In genomic region chr3R:20949749-20950676, dm6 we compare ENCODE assay signal across 1 fruit fly cellular context.
TF ChIP-seq lines count a peak whose summit lies in the region.

No protein-coding gene starts in this region.

TF ChIP-seq in whole organism, embryonic, 481 proteins besides CTCF, POLR2A, EP300 and RAD21 (continued from another document and continues in another):
- TF ChIP-seq CG8388 (GFP tag; optimal IDR thresholded peaks at IDR 0.05; lab: Kevin White, UChicago) (peak; percentile 22), Dek (tag; optimal IDR thresholded peaks at IDR 0.05; lab: Kevin White, UChicago) (peak; percentile 21), CG4820 (GFP tag; optimal IDR thresholded peaks at IDR 0.05; lab: Kevin White, UChicago) (peak; percentile 2), NK7.1 (GFP tag; optimal IDR thresholded peaks at IDR 0.05; lab: Kevin White, UChicago) (no peak), H15 (GFP tag; IDR thresholded peaks at IDR 0.05; lab: Robert Waterston, UW) (no peak), Dref (GFP tag; IDR thresholded peaks at IDR 0.05; lab: Robert Waterston, UW) (no peak), Dbx (GFP tag; IDR thresholded peaks at IDR 0.05; lab: Robert Waterston, UW) (0 out of 3 replicates have a peak, but pooled peaks have one; percentile 50), CG42726 (GFP tag; IDR thresholded peaks at IDR 0.05; lab: Robert Waterston, UW; ENCODE audit: partially characterized antibody) (no peak), gsb-n (tag; optimal IDR thresholded peaks at IDR 0.05; lab: Kevin White, UChicago) (peak; percentile 36), br (optimal IDR thresholded peaks at IDR 0.05; lab: Kevin White, UChicago) (no peak), CG16813 (GFP tag; IDR thresholded peaks at IDR 0.05; lab: Robert Waterston, UW; ENCODE audit: partially characterized antibody) (no peak), CG11085 (GFP tag; IDR thresholded peaks at IDR 0.05; lab: Robert Waterston, UW) (no peak), MTF-1 (GFP tag; optimal IDR thresholded peaks at IDR 0.05; lab: Kevin White, UChicago; ENCODE audit: borderline replicate concordance) (no peak), CG16815 (GFP tag; optimal IDR thresholded peaks at IDR 0.05; lab: Kevin White, UChicago) (no peak), CG17385 (GFP tag; optimal IDR thresholded peaks at IDR 0.05; lab: Kevin White, UChicago) (peak; percentile 45), Hr51 (GFP tag; optimal IDR thresholded peaks at IDR 0.05; lab: Kevin White, UChicago) (peak in 1 of 2 experiments; percentile 71), CG2120 (GFP tag; optimal IDR thresholded peaks at IDR 0.05; lab: Kevin White, UChicago) (no peak), Blimp-1 (GFP tag; optimal IDR thresholded peaks at IDR 0.05; lab: Kevin White, UChicago) (no peak), CG30431 (GFP tag; optimal IDR thresholded peaks at IDR 0.05; lab: Kevin White, UChicago) (no peak), CG12219 (GFP tag; optimal IDR thresholded peaks at IDR 0.05; lab: Kevin White, UChicago) (no peak), CG14710 (tag; optimal IDR thresholded peaks at IDR 0.05; lab: Kevin White, UChicago) (peak; percentile 8), sisA (GFP tag; IDR thresholded peaks at IDR 0.05; lab: Robert Waterston, UW) (no peak), CG10274 (GFP tag; optimal IDR thresholded peaks at IDR 0.05; lab: Kevin White, UChicago) (no peak), CG14050 (GFP tag; IDR thresholded peaks at IDR 0.05; lab: Robert Waterston, UW) (no peak), eve (GFP tag; optimal IDR thresholded peaks at IDR 0.05; lab: Kevin White, UChicago) (peak in 1 of 2 experiments; percentile 75), Trl (optimal IDR thresholded peaks at IDR 0.05; lab: Kevin White, UChicago) (no peak), Trl (GFP tag; optimal IDR thresholded peaks at IDR 0.05; lab: Kevin White, UChicago) (no peak), Ets65A (GFP tag; lab: Kevin White, UChicago) (no peak), sd (tag; optimal IDR thresholded peaks at IDR 0.05; lab: Kevin White, UChicago) (no peak), Mad (GFP tag; optimal IDR thresholded peaks at IDR 0.05; lab: Kevin White, UChicago) (no peak), gce (GFP tag; IDR thresholded peaks at IDR 0.05; lab: Robert Waterston, UW) (no peak), Adf1 (GFP tag; IDR thresholded peaks at IDR 0.05; lab: Robert Waterston, UW) (no peak), CG2712 (tag; optimal IDR thresholded peaks at IDR 0.05; lab: Kevin White, UChicago) (peak; percentile 63), mam (GFP tag; optimal IDR thresholded peaks at IDR 0.05; lab: Kevin White, UChicago) (peak; percentile 11), ssp (GFP tag; IDR thresholded peaks at IDR 0.05; lab: Robert Waterston, UW) (no peak), D (optimal IDR thresholded peaks at IDR 0.05; lab: Kevin White, UChicago) (no peak), D (GFP tag; optimal IDR thresholded peaks at IDR 0.05; lab: Kevin White, UChicago) (no peak), CG11456 (GFP tag; IDR thresholded peaks at IDR 0.05; lab: Robert Waterston, UW) (0 out of 3 replicates have a peak, but pooled peaks have one; percentile 18), odd (GFP tag; optimal IDR thresholded peaks at IDR 0.05; lab: Kevin White, UChicago) (peak; percentile 2), CG6791 (GFP tag; IDR thresholded peaks at IDR 0.05; lab: Robert Waterston, UW; ENCODE audit: partially characterized antibody) (peak; percentile 31; the same call in 1 of the 3 replicates), sob (GFP tag; IDR thresholded peaks at IDR 0.05; lab: Robert Waterston, UW) (0 out of 2 replicates have a peak, but pooled peaks have one; percentile 27), MBD-R2 (GFP tag; IDR thresholded peaks at IDR 0.05; lab: Robert Waterston, UW) (peak; percentile 26; the same call in 1 of the 2 replicates), z (GFP tag; IDR thresholded peaks at IDR 0.05; lab: Robert Waterston, UW) (no peak), lab (GFP tag; optimal IDR thresholded peaks at IDR 0.05; lab: Kevin White, UChicago) (peak; percentile 61), dati (GFP tag; IDR thresholded peaks at IDR 0.05; lab: Robert Waterston, UW) (peak; percentile 36; the same call in 1 of the 2 replicates), pnt (GFP tag; optimal IDR thresholded peaks at IDR 0.05; lab: Kevin White, UChicago) (no peak), CG3163 (GFP tag; optimal IDR thresholded peaks at IDR 0.05; lab: Kevin White, UChicago) (no peak), tgo (GFP tag; IDR thresholded peaks at IDR 0.05; lab: Robert Waterston, UW) (peak; percentile 15; the same call in 1 of the 3 replicates), CG13424 (tag; optimal IDR thresholded peaks at IDR 0.05; lab: Kevin White, UChicago) (peak; percentile 45), gt (GFP tag; IDR thresholded peaks at IDR 0.05; lab: Robert Waterston, UW) (no peak), CG4730 (GFP tag; IDR thresholded peaks at IDR 0.05; lab: Robert Waterston, UW) (no peak), Usf (GFP tag; optimal IDR thresholded peaks at IDR 0.05; lab: Kevin White, UChicago) (peak; percentile 4), CG8359 (GFP tag; optimal IDR thresholded peaks at IDR 0.05; lab: Kevin White, UChicago; ENCODE audit: borderline replicate concordance) (no peak), sim (GFP tag; IDR thresholded peaks at IDR 0.05; lab: Robert Waterston, UW) (no peak), CG12659 (GFP tag; optimal IDR thresholded peaks at IDR 0.05; lab: Kevin White, UChicago) (peak; percentile 38), Lhr (GFP tag; optimal IDR thresholded peaks at IDR 0.05; lab: Kevin White, UChicago) (no peak), tin (GFP tag; optimal IDR thresholded peaks at IDR 0.05; lab: Kevin White, UChicago) (no peak), esg (GFP tag; conservative IDR thresholded peaks at IDR 0.05; lab: Robert Waterston, UW) (no peak), CG11723 (GFP tag; optimal IDR thresholded peaks at IDR 0.05; lab: Kevin White, UChicago) (no peak), CG13624 (GFP tag; optimal IDR thresholded peaks at IDR 0.05; lab: Kevin White, UChicago) (no peak), corto (GFP tag; optimal IDR thresholded peaks at IDR 0.05; lab: Kevin White, UChicago) (no peak), org-1 (GFP tag; optimal IDR thresholded peaks at IDR 0.05; lab: Kevin White, UChicago) (peak; percentile 35), Meics (GFP tag; optimal IDR thresholded peaks at IDR 0.05; lab: Kevin White, UChicago) (peak; percentile 70), Nf-YC (tag; optimal IDR thresholded peaks at IDR 0.05; lab: Kevin White, UChicago) (no peak), CG13296 (GFP tag; optimal IDR thresholded peaks at IDR 0.05; lab: Kevin White, UChicago) (peak; percentile 45), Doc3 (GFP tag; IDR thresholded peaks at IDR 0.05; lab: Robert Waterston, UW; ENCODE audit: partially characterized antibody) (no peak), Bgb (GFP tag; IDR thresholded peaks at IDR 0.05; lab: Robert Waterston, UW; ENCODE audit: partially characterized antibody) (peak; percentile 15; the same call in 1 of the 2 replicates), CG2678 (tag; optimal IDR thresholded peaks at IDR 0.05; lab: Kevin White, UChicago) (peak; percentile 69), CG6689 (GFP tag; IDR thresholded peaks at IDR 0.05; lab: Robert Waterston, UW) (no peak), gcm (GFP tag; optimal IDR thresholded peaks at IDR 0.05; lab: Kevin White, UChicago) (peak; percentile 32), fd64A (GFP tag; optimal IDR thresholded peaks at IDR 0.05; lab: Kevin White, UChicago) (no peak), sens-2 (GFP tag; IDR thresholded peaks at IDR 0.05; lab: Robert Waterston, UW) (no peak), Eip74EF (GFP tag; optimal IDR thresholded peaks at IDR 0.05; lab: Kevin White, UChicago) (peak in 1 of 2 experiments; percentile 26), pan (optimal IDR thresholded peaks at IDR 0.05; lab: Kevin White, UChicago) (no peak), pan (GFP tag; optimal IDR thresholded peaks at IDR 0.05 in 1 of 2, IDR thresholded peaks at IDR 0.05 in 1 of 2) (no peak), Jarid2 (GFP tag; optimal IDR thresholded peaks at IDR 0.05; lab: Kevin White, UChicago) (no peak), sens (GFP tag; lab: Kevin White, UChicago) (peak; percentile 75), lbe (GFP tag; optimal IDR thresholded peaks at IDR 0.05; lab: Kevin White, UChicago) (no peak), CG32772 (GFP tag; IDR thresholded peaks at IDR 0.05; lab: Robert Waterston, UW) (no peak), Sox100B (GFP tag; optimal IDR thresholded peaks at IDR 0.05; lab: Kevin White, UChicago) (peak; percentile 63), CG17912 (GFP tag; optimal IDR thresholded peaks at IDR 0.05; lab: Kevin White, UChicago) (no peak), slou (GFP tag; optimal IDR thresholded peaks at IDR 0.05; lab: Kevin White, UChicago) (no peak), CG6813 (GFP tag; optimal IDR thresholded peaks at IDR 0.05; lab: Kevin White, UChicago) (no peak), Fer1 (GFP tag; optimal IDR thresholded peaks at IDR 0.05; lab: Kevin White, UChicago) (peak; percentile 51), prd (optimal IDR thresholded peaks at IDR 0.05; lab: Kevin White, UChicago) (no peak), prd (GFP tag; IDR thresholded peaks at IDR 0.05; lab: Robert Waterston, UW) (no peak), Sry-δ (GFP tag; optimal IDR thresholded peaks at IDR 0.05; lab: Kevin White, UChicago) (no peak), ttk (GFP tag; IDR thresholded peaks at IDR 0.05; lab: Robert Waterston, UW) (peak; percentile 64; the same call in 1 of the 2 replicates), CG17802 (tag; optimal IDR thresholded peaks at IDR 0.05; lab: Kevin White, UChicago) (no peak), nerfin-2 (GFP tag; IDR thresholded peaks at IDR 0.05; lab: Robert Waterston, UW; ENCODE audit: partially characterized antibody) (no peak), tap (tag; optimal IDR thresholded peaks at IDR 0.05; lab: Kevin White, UChicago) (peak; percentile 21), CG17359 (tag; optimal IDR thresholded peaks at IDR 0.05; lab: Kevin White, UChicago) (peak; percentile 22), Tbp (GFP tag; optimal IDR thresholded peaks at IDR 0.05; lab: Kevin White, UChicago) (no peak), Chrac-16 (GFP tag; optimal IDR thresholded peaks at IDR 0.05; lab: Kevin White, UChicago) (no peak), Bteb2 (GFP tag; optimal IDR thresholded peaks at IDR 0.05; lab: Kevin White, UChicago) (no peak), run (tag; optimal IDR thresholded peaks at IDR 0.05; lab: Kevin White, UChicago) (peak; percentile 26), Hmx (GFP tag; optimal IDR thresholded peaks at IDR 0.05; lab: Kevin White, UChicago) (no peak), CG12299 (tag; optimal IDR thresholded peaks at IDR 0.05; lab: Kevin White, UChicago) (no peak), Gug (GFP tag; IDR thresholded peaks at IDR 0.05; lab: Robert Waterston, UW) (no peak), CG4617 (GFP tag; optimal IDR thresholded peaks at IDR 0.05; lab: Kevin White, UChicago; ENCODE audit: borderline replicate concordance) (no peak), unpg (GFP tag; optimal IDR thresholded peaks at IDR 0.05; lab: Kevin White, UChicago) (peak; percentile 20), vvl (GFP tag; IDR thresholded peaks at IDR 0.05; lab: Robert Waterston, UW) (0 out of 2 replicates have a peak, but pooled peaks have one; percentile 9), CG1647 (GFP tag; optimal IDR thresholded peaks at IDR 0.05; lab: Kevin White, UChicago) (no peak), zfh1 (GFP tag; IDR thresholded peaks at IDR 0.05; lab: Robert Waterston, UW) (no peak), CG31441 (GFP tag; IDR thresholded peaks at IDR 0.05; lab: Robert Waterston, UW) (peak; percentile 56), stwl (tag; optimal IDR thresholded peaks at IDR 0.05; lab: Kevin White, UChicago) (no peak), CG31224 (GFP tag; IDR thresholded peaks at IDR 0.05; lab: Robert Waterston, UW) (no peak), nmo (GFP tag; optimal IDR thresholded peaks at IDR 0.05; lab: Kevin White, UChicago) (peak; percentile 32), NC2β (GFP tag; optimal IDR thresholded peaks at IDR 0.05; lab: Kevin White, UChicago) (no peak), CG9797 (GFP tag; optimal IDR thresholded peaks at IDR 0.05; lab: Kevin White, UChicago) (no peak), Bdp1 (GFP tag; optimal IDR thresholded peaks at IDR 0.05; lab: Kevin White, UChicago) (no peak), CG11398 (GFP tag; optimal IDR thresholded peaks at IDR 0.05; lab: Kevin White, UChicago) (no peak), CG9727 (GFP tag; optimal IDR thresholded peaks at IDR 0.05; lab: Kevin White, UChicago) (no peak), CG7556 (GFP tag; optimal IDR thresholded peaks at IDR 0.05; lab: Kevin White, UChicago) (peak; percentile 75), Atf-2 (GFP tag; optimal IDR thresholded peaks at IDR 0.05; lab: Kevin White, UChicago) (no peak), CG12071 (GFP tag; optimal IDR thresholded peaks at IDR 0.05; lab: Kevin White, UChicago) (no peak), fd96Cb (tag; optimal IDR thresholded peaks at IDR 0.05; lab: Kevin White, UChicago) (peak; percentile 34), ab (GFP tag; optimal IDR thresholded peaks at IDR 0.05; lab: Kevin White, UChicago) (no peak), CG10431 (GFP tag; optimal IDR thresholded peaks at IDR 0.05; lab: Kevin White, UChicago) (peak; percentile 9), az2 (GFP tag; optimal IDR thresholded peaks at IDR 0.05; lab: Kevin White, UChicago) (peak; percentile 26), p53 (GFP tag; optimal IDR thresholded peaks at IDR 0.05; lab: Kevin White, UChicago) (no peak), slbo (GFP tag; IDR thresholded peaks at IDR 0.05; lab: Robert Waterston, UW) (0 out of 2 replicates have a peak, but pooled peaks have one; percentile 16), fu2 (GFP tag; optimal IDR thresholded peaks at IDR 0.05; lab: Kevin White, UChicago) (no peak), CG9609 (GFP tag; optimal IDR thresholded peaks at IDR 0.05; lab: Kevin White, UChicago) (no peak), crp (GFP tag; optimal IDR thresholded peaks at IDR 0.05; lab: Kevin White, UChicago) (no peak), CG10267 (tag; optimal IDR thresholded peaks at IDR 0.05; lab: Kevin White, UChicago) (peak; percentile 35), dmrt99B (tag; optimal IDR thresholded peaks at IDR 0.05; lab: Kevin White, UChicago) (peak; percentile 60), phol (tag; optimal IDR thresholded peaks at IDR 0.05; lab: Kevin White, UChicago) (peak; percentile 49), nom (GFP tag; optimal IDR thresholded peaks at IDR 0.05; lab: Kevin White, UChicago) (no peak), CG34224 (GFP tag; IDR thresholded peaks at IDR 0.05; lab: Robert Waterston, UW; ENCODE audit: partially characterized antibody) (no peak), ro (GFP tag; IDR thresholded peaks at IDR 0.05; lab: Robert Waterston, UW) (no peak), Mes4 (GFP tag; optimal IDR thresholded peaks at IDR 0.05; lab: Kevin White, UChicago) (no peak), B-H1 (GFP tag; IDR thresholded peaks at IDR 0.05; lab: Robert Waterston, UW) (no peak), CG18619 (GFP tag; optimal IDR thresholded peaks at IDR 0.05; lab: Kevin White, UChicago) (no peak)
